Worm (Caenorhabditis elegans): ENCODE results near the gene F54G2.1.

Gene F54G2.1

ce11 chrX:2572646-2573149, 91.5 kb downstream of the F54G2.1 start, which contains the start of the genes ccd-5 and F52H2.1:
Gene ccd-5, minus strand, starts transcription at chrX:2572653.
Gene F52H2.1, plus strand, starts transcription at chrX:2573099.
- no peak for TF ChIP-seq unc-62 (GFP tag; optimal IDR thresholded peaks at IDR 0.05)

Measured in whole organism, dauer.